Fruit fly (Drosophila melanogaster): ENCODE results near the gene Cpr72Ea.

The Cpr72Ea gene

dm6 chr3L:16393700-16394099, 31.3 kb downstream of the Cpr72Ea start (continued):
- no peak for TF ChIP-seq Side (GFP tag; optimal IDR thresholded peaks at IDR 0.05)
- TF ChIP-seq CG11093 (GFP tag; IDR thresholded peaks at IDR 0.05), result no peak
- TF ChIP-seq Sox102F (GFP tag; optimal IDR thresholded peaks at IDR 0.05), result no peak
- no peak for TF ChIP-seq Atf-2 (GFP tag; optimal IDR thresholded peaks at IDR 0.05)
- TF ChIP-seq PHDP (tag; optimal IDR thresholded peaks at IDR 0.05), result no peak
- TF ChIP-seq Abd-B (GFP tag; optimal IDR thresholded peaks at IDR 0.05), result no peak
- no peak for TF ChIP-seq CG9817 (tag; optimal IDR thresholded peaks at IDR 0.05)
- TF ChIP-seq CG7372 (GFP tag; IDR thresholded peaks at IDR 0.05), result no peak
- no peak for TF ChIP-seq CG4707 (GFP tag; optimal IDR thresholded peaks at IDR 0.05)
- TF ChIP-seq corto (GFP tag; optimal IDR thresholded peaks at IDR 0.05), result no peak
- TF ChIP-seq Poxn (GFP tag; IDR thresholded peaks at IDR 0.05), result no peak
- TF ChIP-seq CG5180 (GFP tag; optimal IDR thresholded peaks at IDR 0.05), result peak; percentile 54
- TF ChIP-seq Bgb (GFP tag; IDR thresholded peaks at IDR 0.05; ENCODE audit: partially characterized antibody), result no peak
- no peak for TF ChIP-seq Ada2b (GFP tag; IDR thresholded peaks at IDR 0.05)
- no peak for TF ChIP-seq CG10654 (GFP tag; optimal IDR thresholded peaks at IDR 0.05)
- no peak for TF ChIP-seq Myb (GFP tag; optimal IDR thresholded peaks at IDR 0.05)
- no peak for TF ChIP-seq fu2 (GFP tag; optimal IDR thresholded peaks at IDR 0.05)
- no peak for TF ChIP-seq HLHmδ (GFP tag; optimal IDR thresholded peaks at IDR 0.05)
- no peak for TF ChIP-seq CoRest (tag; optimal IDR thresholded peaks at IDR 0.05)
- TF ChIP-seq tin (GFP tag; optimal IDR thresholded peaks at IDR 0.05), result no peak
- no peak for TF ChIP-seq CG8290 (GFP tag; optimal IDR thresholded peaks at IDR 0.05)
- TF ChIP-seq CG8290 (tag; optimal IDR thresholded peaks at IDR 0.05), result peak in 1 of 2 experiments; percentile 21
- no peak for TF ChIP-seq CG10565 (GFP tag; optimal IDR thresholded peaks at IDR 0.05)
- TF ChIP-seq Xrp1 (GFP tag; IDR thresholded peaks at IDR 0.05), result no peak
- TF ChIP-seq cg (GFP tag; optimal IDR thresholded peaks at IDR 0.05), result no peak
- TF ChIP-seq CG11695 (GFP tag; IDR thresholded peaks at IDR 0.05), result no peak
- TF ChIP-seq Hand (GFP tag; optimal IDR thresholded peaks at IDR 0.05), result no peak
- no peak for TF ChIP-seq bab2 (GFP tag; optimal IDR thresholded peaks at IDR 0.05)
- no peak for TF ChIP-seq Oli (tag; optimal IDR thresholded peaks at IDR 0.05)
- peak; percentile 66 for TF ChIP-seq Deaf1 (tag; optimal IDR thresholded peaks at IDR 0.05)
- no peak for TF ChIP-seq CG6813 (GFP tag; optimal IDR thresholded peaks at IDR 0.05)
- TF ChIP-seq E2f1 (GFP tag; IDR thresholded peaks at IDR 0.05), result no peak
- no peak for TF ChIP-seq p53 (GFP tag; optimal IDR thresholded peaks at IDR 0.05)
- TF ChIP-seq ci (GFP tag; IDR thresholded peaks at IDR 0.05), result peak; percentile 11; the same call in 1 of the 3 replicates
- no peak for TF ChIP-seq usp (GFP tag; optimal IDR thresholded peaks at IDR 0.05)
- no peak for TF ChIP-seq CG1233 (GFP tag; optimal IDR thresholded peaks at IDR 0.05)
- no peak for TF ChIP-seq CG14050 (GFP tag; IDR thresholded peaks at IDR 0.05)
- TF ChIP-seq CG8765 (GFP tag; IDR thresholded peaks at IDR 0.05), result no peak
- peak; percentile 81; the same call in 2 of the 3 replicates for TF ChIP-seq CG6175 (GFP tag; IDR thresholded peaks at IDR 0.05)
- no peak for TF ChIP-seq Lim3 (GFP tag; IDR thresholded peaks at IDR 0.05)
- no peak for TF ChIP-seq psq (GFP tag; optimal IDR thresholded peaks at IDR 0.05)

- TF ChIP-seq chinmo (GFP tag; IDR thresholded peaks at IDR 0.05; ENCODE audit: partially characterized antibody) (0 out of 4 replicates have a peak, but pooled peaks have one; percentile 60), Neu2 (GFP tag; optimal IDR thresholded peaks at IDR 0.05; ENCODE audit: borderline replicate concordance) (no peak), Rx (GFP tag; IDR thresholded peaks at IDR 0.05) (0 out of 2 replicates have a peak, but pooled peaks have one; percentile 10), nom (GFP tag; optimal IDR thresholded peaks at IDR 0.05) (no peak), dysf (GFP tag; IDR thresholded peaks at IDR 0.05) (no peak), slbo (GFP tag; IDR thresholded peaks at IDR 0.05) (0 out of 2 replicates have a peak, but pooled peaks have one; percentile 25), NfI (GFP tag; optimal IDR thresholded peaks at IDR 0.05) (no peak), CG5180 (GFP tag; optimal IDR thresholded peaks at IDR 0.05) (peak; percentile 40), Dek (tag; optimal IDR thresholded peaks at IDR 0.05) (no peak), CG6765 (GFP tag; optimal IDR thresholded peaks at IDR 0.05) (no peak), Rfx (GFP tag; IDR thresholded peaks at IDR 0.05) (0 out of 2 replicates have a peak, but pooled peaks have one; percentile 22), CG4360 (GFP tag; IDR thresholded peaks at IDR 0.05) (no peak), CG11504 (tag; optimal IDR thresholded peaks at IDR 0.05) (no peak), trem (tag; optimal IDR thresholded peaks at IDR 0.05) (no peak)
Measured at dm6 chr3L:16394506-16394905, 32.1 kb downstream of the Cpr72Ea start, which contains the start of gene Gagr. Gene Gagr, plus strand, starts transcription at chr3L:16394586.
